Fruit fly (Drosophila melanogaster) whole organism, embryonic: Measurements from ENCODE around the gene CG6738.

ENCODE experiments used
- bigmax ChIP-seq: fragments of 200-800 bp; sonication (Bioruptor generic); optimal IDR thresholded peaks from 2 replicates; lab custom pipeline; 2018; ENCODE audit warnings: missing biosample characterization, mild to moderate bottlenecking, missing genetic modification characterization
- corto ChIP-seq: fragments of 200-800 bp; sonication (Bioruptor generic); optimal IDR thresholded peaks from 2 replicates; lab custom pipeline; 2016; ENCODE audit warnings: missing biosample characterization, mild to moderate bottlenecking, missing genetic modification characterization, moderate library complexity
- nom ChIP-seq: fragments of 200-800 bp; sonication (Bioruptor generic); optimal IDR thresholded peaks from 2 replicates; lab custom pipeline; 2017; ENCODE audit warnings: missing biosample characterization, missing genetic modification characterization, mild to moderate bottlenecking, moderate library complexity, missing genetic modification reagents

dm6 chr3R:23149021-23149571 lies 49.8 kb downstream of the CG6738 start:
- TF ChIP-seq bigmax (GFP tag; lab: Kevin White, UChicago) (no peak), corto (GFP tag; lab: Kevin White, UChicago) (no peak), nom (GFP tag; lab: Kevin White, UChicago) (peak; percentile 87)
